Fruit fly (Drosophila melanogaster) whole organism, pupa: ENCODE measurements around the gene SerRS-m.

ENCODE experiments used
- CG10348 ChIP-seq: fragments of 200-800 bp; sonication (Bioruptor generic); IDR thresholded peaks from 2 replicates; pipeline ENCODE4 v1.3.6; 2022; ENCODE audit warnings: missing biosample characterization, missing genetic modification characterization
- CG13204 ChIP-seq: fragments of 200-800 bp; sonication (Bioruptor generic); optimal IDR thresholded peaks from 2 replicates; lab custom pipeline; 2018; ENCODE audit warnings: missing biosample characterization, mild to moderate bottlenecking, missing genetic modification characterization, moderate library complexity
- CG34367 ChIP-seq: fragments of 200-800 bp; sonication (Bioruptor generic); optimal IDR thresholded peaks from 2 replicates; lab custom pipeline; 2018; ENCODE audit warnings: missing biosample characterization, mild to moderate bottlenecking, missing genetic modification characterization
- CG4496 ChIP-seq: fragments of 200-800 bp; sonication (Bioruptor generic); IDR thresholded peaks from 3 replicates; pipeline ENCODE4 v1.3.6; 2022; ENCODE audit warnings: missing biosample characterization, missing genetic modification characterization
- CG9948 ChIP-seq: fragments of 200-800 bp; sonication (Bioruptor generic); optimal IDR thresholded peaks from 2 replicates; lab custom pipeline; 2018; ENCODE audit warnings: missing biosample characterization, mild to moderate bottlenecking, missing genetic modification characterization, moderate library complexity
- EcR ChIP-seq: fragments of 200-800 bp; sonication (Bioruptor generic); optimal IDR thresholded peaks from 3 replicates; lab custom pipeline; 2019; ENCODE audit warnings: missing biosample characterization, missing genetic modification characterization, mild to moderate bottlenecking, moderate library complexity, missing genetic modification reagents
- Pif1A ChIP-seq: fragments of 200-800 bp; sonication (Bioruptor generic); optimal IDR thresholded peaks from 3 replicates; lab custom pipeline; 2016; ENCODE audit warnings: missing biosample characterization, missing genetic modification characterization
- Pif1B ChIP-seq: fragments of 200-800 bp; sonication (Bioruptor generic); optimal IDR thresholded peaks from 3 replicates; lab custom pipeline; 2016; ENCODE audit warnings: missing biosample characterization, missing genetic modification characterization
- fd96Ca ChIP-seq: fragments of 200-800 bp; sonication (Bioruptor generic); IDR thresholded peaks from 3 replicates; pipeline ENCODE4 v1.3.6; 2022; ENCODE audit warnings: missing biosample characterization, missing genetic modification characterization
- gl ChIP-seq: fragments of 200-800 bp; sonication (Bioruptor generic); optimal IDR thresholded peaks from 2 replicates; lab custom pipeline; 2018; ENCODE audit warnings: missing biosample characterization, mild to moderate bottlenecking, missing genetic modification characterization
- rn ChIP-seq: fragments of 200-800 bp; sonication (Bioruptor generic); IDR thresholded peaks from 2 replicates; pipeline ENCODE4 v1.3.6; 2022; ENCODE audit warnings: missing biosample characterization, missing genetic modification characterization

dm6 chr3R:15320747-15321085, 19.8 kb upstream of the SerRS-m start, which contains the start of gene ear:
- TF ChIP-seq CG10348 (GFP tag; lab: Robert Waterston, UW) (no peak), Pif1B (GFP tag; lab: Kevin White, UChicago) (no peak), gl (tag; lab: Kevin White, UChicago) (no peak), fd96Ca (no peak), CG34367 (no peak), CG9948 (tag; lab: Kevin White, UChicago) (no peak), rn (GFP tag; lab: Robert Waterston, UW) (no peak), Pif1A (GFP tag; lab: Kevin White, UChicago) (no peak), EcR (GFP tag; lab: Kevin White, UChicago) (no peak), CG4496 (GFP tag; lab: Robert Waterston, UW) (no peak), CG13204 (GFP tag; lab: Kevin White, UChicago) (no peak)
